Worm (Caenorhabditis elegans) whole organism, dauer: ENCODE results near the gene sumv-1.

Source experiments
- unc-62 ChIP-seq: sonication (generic microtip); optimal IDR thresholded peaks from 2 replicates; lab custom pipeline; 2017; ENCODE audit warnings: missing biosample characterization, missing genetic modification reagents, missing genetic modification characterization

Gene sumv-1

DNA sequence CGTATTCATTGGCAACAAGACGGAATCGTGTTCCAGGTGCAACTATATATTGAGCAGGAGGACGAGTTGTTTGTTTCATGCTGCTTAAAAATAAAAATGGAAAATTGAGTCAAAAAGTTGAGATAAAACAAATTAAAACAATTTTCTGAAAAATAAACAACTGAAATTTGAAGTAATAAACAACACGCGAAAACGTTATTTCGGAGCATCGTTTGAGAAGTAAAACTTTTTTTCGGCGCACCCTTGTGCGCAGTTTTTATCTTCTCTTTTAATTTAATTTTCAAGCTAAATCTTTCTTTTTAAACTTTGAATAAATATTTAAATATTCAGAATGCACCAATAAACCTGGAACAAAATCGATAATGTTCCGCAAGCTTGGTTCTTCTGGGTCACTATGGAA lies at the start of gene sumv-1, which contains the start of gene gop-1:
sumv-1 (minus strand) TSS at position 80 of the 400 bp plus-strand sequence.
gop-1 (plus strand) TSS at position 331 of the 400 bp plus-strand sequence.
- TF ChIP-seq unc-62 (GFP tag; lab: Kevin White, UChicago), result no peak

DNA sequence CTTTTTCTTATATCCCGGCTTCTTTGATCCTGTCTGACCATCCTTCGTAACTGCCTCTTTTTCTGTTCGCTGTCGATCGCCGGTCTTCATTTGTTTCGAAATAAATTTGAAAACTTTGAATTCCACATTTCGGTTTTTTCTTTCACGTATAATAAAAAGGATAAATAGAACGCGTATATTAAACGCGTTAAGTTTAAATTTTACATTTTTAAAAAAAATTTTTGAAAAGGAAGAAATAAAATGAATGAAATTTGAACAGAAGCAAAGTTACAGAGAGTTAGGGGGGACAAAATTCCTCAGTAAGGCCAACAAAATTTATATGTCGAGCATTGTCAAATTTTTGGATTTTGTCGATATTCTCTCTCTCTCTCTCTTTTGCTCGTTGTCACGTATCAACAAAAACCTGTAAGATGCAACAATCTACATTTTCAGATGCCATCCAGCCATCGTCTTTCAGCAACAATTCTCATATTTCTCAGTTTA lies 47.8 kb upstream of the sumv-1 start, which contains the start of the genes T15B12.2 and F52C9.5:
T15B12.2 (minus strand) TSS at position 101 of the 483 bp plus-strand sequence.
F52C9.5 (plus strand) TSS at position 433 of the 483 bp plus-strand sequence.
- TF ChIP-seq unc-62 (GFP tag; lab: Kevin White, UChicago), result no peak

DNA sequence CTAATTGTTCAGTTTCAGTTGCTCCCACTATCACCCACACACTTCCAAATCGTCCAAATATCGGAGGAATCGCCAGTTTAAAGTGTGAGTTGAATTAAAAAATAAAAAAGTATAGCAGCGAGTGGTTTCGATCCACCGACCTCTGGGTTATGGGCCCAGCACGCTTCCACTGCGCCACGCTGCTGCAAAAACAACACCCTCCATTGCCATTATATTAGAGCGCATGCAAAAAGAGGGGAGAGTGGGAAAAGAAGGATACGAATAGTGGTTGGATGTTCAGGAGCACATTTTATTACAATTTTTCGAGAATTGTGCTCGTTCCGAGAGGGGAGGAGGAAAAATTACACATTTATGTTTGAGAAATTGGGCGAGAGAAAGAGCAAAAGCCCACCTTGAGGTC lies 40.9 kb upstream of the sumv-1 start:
- no peak for TF ChIP-seq unc-62 (GFP tag; lab: Kevin White, UChicago)

DNA sequence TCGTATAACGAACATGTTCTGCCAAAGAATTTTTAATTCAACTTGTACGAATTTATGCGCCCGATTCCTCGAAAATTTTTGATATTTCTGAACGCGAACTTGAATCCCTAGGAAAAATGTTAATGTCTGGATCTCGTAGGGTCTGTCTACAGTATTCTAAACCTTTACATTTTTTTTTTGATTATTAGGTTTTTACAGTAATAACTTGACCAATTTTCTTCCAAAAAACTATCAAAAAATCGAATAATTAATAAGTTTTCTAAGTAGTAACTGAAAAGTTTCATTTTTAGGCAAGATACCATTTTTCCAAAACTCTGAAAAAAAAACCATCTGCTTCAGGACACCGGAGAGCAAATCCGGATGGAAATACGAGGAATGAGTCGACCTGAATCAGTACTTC lies 40.3 kb upstream of the sumv-1 start:
- TF ChIP-seq unc-62 (GFP tag; lab: Kevin White, UChicago), result no peak

DNA sequence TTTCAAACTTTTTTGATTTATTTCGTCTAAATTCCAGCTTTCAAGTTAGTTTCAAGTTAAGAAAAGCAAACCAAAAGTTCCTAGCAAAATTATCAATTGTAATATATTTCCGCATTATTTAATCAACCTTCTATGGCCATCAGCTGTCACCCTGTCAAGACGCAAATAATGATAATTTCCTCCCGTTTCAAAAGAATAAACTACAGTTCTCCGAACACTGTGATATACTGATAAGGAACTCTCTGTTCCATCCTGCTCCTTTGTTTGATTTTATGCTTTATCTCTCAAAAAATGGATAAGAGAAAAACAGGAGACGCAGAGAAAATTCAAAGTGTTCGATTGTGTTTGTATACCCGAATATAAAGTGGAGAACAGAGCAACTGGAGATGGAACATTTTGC lies 37.3 kb upstream of the sumv-1 start:
- no peak for TF ChIP-seq unc-62 (GFP tag; lab: Kevin White, UChicago)

DNA sequence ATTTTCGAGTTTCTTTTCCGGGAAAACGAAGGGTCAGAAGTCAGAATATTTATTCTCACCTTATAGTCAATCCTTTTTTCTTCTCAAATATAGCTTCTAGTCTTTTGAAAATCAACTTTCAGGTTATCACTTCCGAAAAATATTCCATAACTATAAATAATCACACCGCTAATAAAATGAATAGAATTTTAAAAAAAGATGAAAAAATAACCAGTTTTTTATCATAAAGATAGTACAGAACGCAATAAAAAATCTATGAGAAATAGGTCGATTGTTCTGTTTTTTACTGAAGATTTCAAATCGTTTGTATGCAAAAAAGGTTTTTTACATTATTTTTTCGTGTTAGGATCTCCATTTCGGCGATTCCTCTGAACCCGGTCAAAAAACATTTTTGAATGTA lies 36.2 kb upstream of the sumv-1 start:
- TF ChIP-seq unc-62 (GFP tag; lab: Kevin White, UChicago), result no peak

DNA sequence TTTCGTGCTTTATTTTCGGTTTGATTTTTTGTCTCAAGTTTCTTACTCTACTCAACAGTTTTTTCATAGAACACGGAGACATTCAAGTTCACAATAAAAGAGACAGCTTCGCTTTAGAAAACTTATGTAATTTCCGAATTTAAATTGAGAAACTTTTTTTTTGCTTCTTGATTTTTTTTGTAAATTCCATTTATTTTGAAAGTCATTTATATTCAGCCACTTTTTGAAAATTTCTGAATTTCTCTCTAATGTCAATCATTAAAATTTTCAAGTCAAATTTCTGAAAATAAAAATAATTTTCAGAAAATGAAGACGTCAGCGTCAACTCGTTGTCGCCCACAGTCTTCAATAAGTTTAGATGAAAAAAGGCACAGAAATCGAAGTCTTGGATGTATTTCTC lies 33.9 kb upstream of the sumv-1 start, which contains the start of gene T15B12.1:
T15B12.1 (plus strand) TSS at position 301 of the 400 bp plus-strand sequence.
- TF ChIP-seq unc-62 (GFP tag; lab: Kevin White, UChicago), result no peak

DNA sequence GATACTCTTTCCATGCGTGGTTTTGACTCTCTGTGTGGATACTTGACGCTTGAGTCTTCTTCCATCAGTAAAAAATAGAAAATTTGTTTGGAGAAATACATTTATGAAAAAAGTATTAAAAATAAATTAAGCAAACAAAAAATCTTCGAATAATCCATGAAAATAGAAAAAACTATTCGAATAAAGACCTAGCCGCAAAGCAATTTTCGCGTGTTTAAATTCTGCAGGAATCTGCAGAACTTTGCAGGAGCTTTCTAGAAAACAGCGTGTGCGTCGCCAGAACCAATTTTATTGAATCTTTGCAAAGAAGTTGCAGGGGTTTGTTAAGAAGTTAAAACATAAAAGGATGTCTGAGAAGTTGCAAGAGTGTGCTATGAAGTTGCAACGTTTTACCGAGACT lies 32.2 kb upstream of the sumv-1 start, which contains the start of gene ZC395.11:
ZC395.11 (minus strand) TSS at position 101 of the 400 bp plus-strand sequence.
- TF ChIP-seq unc-62 (GFP tag; lab: Kevin White, UChicago), result no peak

DNA sequence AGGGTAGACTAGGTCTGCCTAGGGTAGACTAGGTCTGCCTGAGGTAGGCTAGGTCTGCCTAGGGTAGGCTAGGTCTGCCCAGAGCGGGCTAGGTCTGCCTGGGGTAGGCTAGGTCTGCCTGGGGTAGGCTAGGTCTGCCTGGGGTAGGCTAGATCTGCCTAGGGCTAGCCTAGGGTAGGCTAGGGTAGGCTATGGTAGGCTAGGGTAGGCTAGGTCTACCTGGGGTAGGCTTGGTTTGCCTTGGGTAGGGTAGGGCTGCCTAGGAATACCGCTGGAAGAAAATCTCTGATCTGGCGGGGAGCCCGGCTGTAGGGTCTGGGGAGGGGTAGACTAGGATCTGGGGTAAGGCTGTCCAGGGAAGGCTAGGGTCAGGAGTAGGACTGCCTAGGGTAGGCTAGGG lies 31.5 kb upstream of the sumv-1 start:
- TF ChIP-seq unc-62 (GFP tag; lab: Kevin White, UChicago), result no peak

DNA sequence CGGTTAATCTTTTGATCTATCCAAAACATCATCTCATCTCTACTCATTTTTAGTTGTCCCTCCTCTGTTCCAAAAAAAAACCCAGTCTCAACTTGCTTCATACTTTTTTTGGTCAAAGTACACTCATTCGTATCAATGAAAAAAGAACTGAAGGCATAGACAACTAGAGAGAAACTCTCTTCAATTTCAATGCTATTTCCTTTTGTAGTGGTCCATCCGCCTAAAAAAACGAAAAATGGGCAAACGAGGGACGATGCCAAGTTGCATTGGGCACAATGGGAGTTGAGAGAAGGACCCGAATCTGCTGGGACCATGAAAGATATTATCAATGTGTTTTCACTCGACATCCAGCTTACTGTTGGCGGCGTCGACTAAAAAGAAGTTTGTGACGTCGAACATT lies 26.2 kb upstream of the sumv-1 start:
- TF ChIP-seq unc-62 (GFP tag; lab: Kevin White, UChicago), result no peak

DNA sequence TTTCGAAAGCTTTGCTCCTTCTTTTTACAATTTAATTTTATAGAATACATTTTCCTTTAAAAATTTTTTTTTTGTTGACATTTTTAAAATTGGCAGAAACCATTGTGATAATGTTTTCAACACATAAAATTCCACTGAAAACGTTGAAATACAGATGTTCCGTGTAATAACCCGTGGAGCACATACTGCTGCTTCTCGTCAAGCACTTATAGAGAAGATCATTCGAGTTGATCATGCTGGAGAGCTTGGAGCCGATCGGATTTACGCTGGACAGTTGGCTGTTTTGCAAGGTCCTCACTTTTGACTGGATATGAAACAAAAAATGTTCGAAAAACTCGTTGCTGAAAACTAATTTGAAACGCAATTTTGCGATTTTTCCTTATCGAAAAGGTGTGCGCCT lies 23.8 kb upstream of the sumv-1 start, which contains the start of gene clk-1:
clk-1 (plus strand) TSS at position 155 of the 400 bp plus-strand sequence.
- TF ChIP-seq unc-62 (GFP tag; lab: Kevin White, UChicago), result no peak

DNA sequence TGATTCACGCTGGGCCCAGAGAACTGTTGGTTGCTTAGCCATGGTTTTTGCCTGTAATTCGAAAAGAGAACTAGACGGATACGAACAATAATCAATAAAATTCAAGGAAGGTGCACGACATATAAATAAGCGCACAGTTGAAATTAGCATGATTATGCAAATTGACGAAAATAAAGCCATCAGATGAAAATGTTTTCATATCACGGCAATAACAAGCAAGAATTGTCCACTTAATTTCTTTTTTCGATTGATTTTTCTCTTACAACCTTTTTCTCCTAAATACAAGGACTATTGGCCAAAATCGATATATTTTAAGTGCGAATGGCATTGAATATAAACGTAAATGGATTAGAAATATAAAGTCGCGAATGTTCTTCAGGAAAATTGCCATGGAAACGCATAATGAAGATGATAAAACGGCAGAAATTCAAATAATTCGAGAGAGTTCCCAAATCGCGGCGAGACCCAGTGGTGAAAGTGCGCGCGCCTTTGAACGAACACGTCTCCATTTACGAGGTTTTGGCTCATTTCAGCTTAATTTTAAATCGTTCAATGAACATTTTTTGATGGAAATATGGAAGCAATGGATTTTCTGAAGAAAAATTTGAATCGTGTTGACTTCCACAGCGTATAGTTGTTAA lies 20.8 kb upstream of the sumv-1 start, which contains the start of the genes daf-41 and toc-1:
daf-41 (minus strand) TSS at position 51 of the 641 bp plus-strand sequence.
toc-1 (plus strand) TSS at position 537 of the 641 bp plus-strand sequence.
- no peak for TF ChIP-seq unc-62 (GFP tag; lab: Kevin White, UChicago)

DNA sequence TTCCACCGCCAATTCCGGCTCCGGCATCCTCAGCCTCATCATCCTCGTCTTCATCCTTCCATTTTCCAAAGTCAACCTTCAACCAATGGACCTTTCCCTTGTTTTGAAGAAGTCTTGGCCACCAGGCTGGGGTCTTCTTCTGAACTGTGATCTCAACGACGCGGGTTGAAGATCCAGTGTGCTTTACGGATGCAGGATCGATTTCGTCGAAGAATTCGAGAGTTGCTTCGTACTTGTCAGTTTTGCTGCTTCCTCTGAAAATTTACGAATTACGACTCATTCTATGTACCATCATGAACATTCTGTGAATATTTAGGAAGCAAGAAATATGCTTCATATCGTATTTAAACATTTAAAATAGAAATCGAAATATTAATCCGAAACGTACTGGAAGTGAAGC lies 20.3 kb upstream of the sumv-1 start:
- no peak for TF ChIP-seq unc-62 (GFP tag; lab: Kevin White, UChicago)

DNA sequence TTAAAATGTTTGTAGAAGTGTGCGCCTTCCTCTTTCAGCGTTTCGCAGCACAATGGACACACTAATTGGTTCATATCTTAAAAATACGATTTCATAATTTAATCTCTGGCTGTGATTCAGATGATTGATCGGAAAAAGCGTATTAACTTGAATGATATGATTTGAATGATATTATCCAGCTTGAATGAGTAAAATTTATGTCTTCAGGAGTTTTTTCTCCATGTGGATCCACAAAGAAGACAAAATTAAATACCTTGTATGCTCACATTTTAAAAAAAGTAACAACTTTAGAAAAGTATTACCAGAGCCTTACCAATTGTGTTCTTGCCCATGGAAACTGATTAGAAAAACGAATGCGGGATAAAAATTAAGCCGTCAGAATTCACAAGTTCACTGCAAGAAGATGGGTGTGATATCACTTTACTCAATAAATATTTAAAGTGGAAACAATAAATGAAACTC lies 19.4 kb upstream of the sumv-1 start, which contains the start of gene ztf-8:
ztf-8 (minus strand) TSS at position 76 of the 462 bp plus-strand sequence.
- no peak for TF ChIP-seq unc-62 (GFP tag; lab: Kevin White, UChicago)

DNA sequence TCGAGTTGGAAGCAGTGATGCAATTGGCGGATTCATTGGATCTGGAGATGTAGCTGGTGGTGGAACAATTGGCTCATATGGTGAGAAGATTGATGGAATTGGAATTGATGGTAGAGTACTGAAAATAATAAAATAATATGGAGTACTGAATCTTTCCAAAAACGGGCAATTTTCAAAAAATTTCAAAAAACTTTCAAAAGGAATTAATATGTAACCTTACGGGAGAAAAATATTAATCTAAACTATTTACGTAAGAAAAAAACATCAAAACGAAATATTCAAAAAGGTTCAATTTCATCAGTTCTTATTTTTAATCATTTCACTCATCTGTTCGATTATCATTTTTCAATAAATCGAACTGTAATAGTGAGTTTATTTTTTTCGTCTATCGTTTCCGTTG lies 15.8 kb upstream of the sumv-1 start, which contains the start of gene ZC395.4:
ZC395.4 (plus strand) TSS at position 301 of the 400 bp plus-strand sequence.
- no peak for TF ChIP-seq unc-62 (GFP tag; lab: Kevin White, UChicago)

DNA sequence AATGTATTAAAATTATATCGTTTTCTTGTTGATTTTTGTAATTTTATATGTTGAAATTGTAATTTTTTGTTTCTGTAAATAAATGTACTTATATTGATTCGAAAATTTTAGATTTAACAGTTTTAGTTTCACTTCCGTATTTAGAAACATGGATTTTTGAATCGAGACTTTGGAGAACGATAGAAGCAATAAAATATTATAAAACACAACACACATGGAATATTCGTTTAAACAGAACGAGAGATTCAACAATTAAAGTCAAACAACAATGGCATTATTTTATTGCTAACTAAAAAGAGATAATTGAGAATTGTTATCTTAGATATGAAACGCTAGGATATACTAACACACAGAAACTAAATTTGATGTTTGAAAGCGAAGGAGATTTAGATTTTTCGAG lies 14.5 kb upstream of the sumv-1 start:
- no peak for TF ChIP-seq unc-62 (GFP tag; lab: Kevin White, UChicago)
